Fruit fly (Drosophila melanogaster) whole organism, embryonic: ENCODE results near the gene mRRF2.

Experiments used
- Asciz ChIP-seq: fragments of 200-800 bp; sonication (Bioruptor generic); optimal IDR thresholded peaks from 2 replicates; lab custom pipeline; 2017; ENCODE audit warnings: missing biosample characterization, mild to moderate bottlenecking, missing genetic modification characterization, missing genetic modification reagents
- CG10366 ChIP-seq: fragments of 200-800 bp; sonication (Bioruptor generic); IDR thresholded peaks from 2 replicates; pipeline ENCODE4 v1.3.6; 2022; ENCODE audit warnings: missing biosample characterization, missing genetic modification characterization
- CG10543 ChIP-seq: fragments of 200-800 bp; sonication (Bioruptor generic); optimal IDR thresholded peaks from 3 replicates; lab custom pipeline; 2017; ENCODE audit warnings: missing biosample characterization, mild to moderate bottlenecking, missing genetic modification characterization, moderate library complexity
- CG12391 ChIP-seq: fragments of 200-800 bp; sonication (Bioruptor generic); optimal IDR thresholded peaks from 3 replicates; lab custom pipeline; 2018; ENCODE audit warnings: missing biosample characterization, mild to moderate bottlenecking, missing genetic modification characterization, moderate library complexity
- CG13123 ChIP-seq: fragments of 200-800 bp; sonication (Bioruptor generic); optimal IDR thresholded peaks from 2 replicates; lab custom pipeline; 2016; ENCODE audit warnings: missing biosample characterization, missing genetic modification characterization
- CG14050 ChIP-seq: fragments of 200-800 bp; sonication (Bioruptor generic); IDR thresholded peaks from 3 replicates; pipeline ENCODE4 v1.3.6; 2022; ENCODE audit warnings: missing biosample characterization, missing genetic modification characterization
- CG14710 ChIP-seq: fragments of 200-800 bp; sonication (Bioruptor generic); optimal IDR thresholded peaks from 3 replicates; lab custom pipeline; 2019; ENCODE audit warnings: missing biosample characterization, mild to moderate bottlenecking, missing genetic modification characterization, moderate library complexity
- CG15601 ChIP-seq: fragments of 200-800 bp; sonication (Bioruptor generic); optimal IDR thresholded peaks from 3 replicates; lab custom pipeline; 2019; ENCODE audit warnings: missing biosample characterization, mild to moderate bottlenecking, missing genetic modification characterization, moderate library complexity
- CG16815 ChIP-seq: fragments of 200-800 bp; sonication (Bioruptor generic); optimal IDR thresholded peaks from 3 replicates; lab custom pipeline; 2017; ENCODE audit warnings: missing biosample characterization, mild to moderate bottlenecking, missing genetic modification characterization
- CG2678 ChIP-seq: fragments of 200-800 bp; sonication (Bioruptor generic); optimal IDR thresholded peaks from 3 replicates; lab custom pipeline; 2019; ENCODE audit warnings: missing biosample characterization, mild to moderate bottlenecking, missing genetic modification characterization, moderate library complexity
- CG31224 ChIP-seq: fragments of 200-800 bp; sonication (Bioruptor generic); IDR thresholded peaks from 2 replicates; pipeline ENCODE4 v1.3.6; 2022; ENCODE audit warnings: missing biosample characterization, missing genetic modification characterization
- CG31388 ChIP-seq: fragments of 200-800 bp; sonication (Bioruptor generic); optimal IDR thresholded peaks from 2 replicates; lab custom pipeline; 2016; ENCODE audit warnings: missing biosample characterization, missing genetic modification characterization
- CG3281 ChIP-seq: fragments of 200-800 bp; sonication (Bioruptor generic); optimal IDR thresholded peaks from 3 replicates; lab custom pipeline; 2017; ENCODE audit warnings: missing biosample characterization, mild to moderate bottlenecking, missing genetic modification characterization
- CG33213 ChIP-seq: fragments of 200-800 bp; sonication (Bioruptor generic); optimal IDR thresholded peaks from 3 replicates; lab custom pipeline; 2016; ENCODE audit warnings: missing biosample characterization, missing genetic modification characterization
- CG4328 ChIP-seq: fragments of 200-800 bp; sonication (Bioruptor generic); optimal IDR thresholded peaks from 3 replicates; lab custom pipeline; 2017; ENCODE audit warnings: missing biosample characterization, missing genetic modification reagents, missing genetic modification characterization
- CG6654 ChIP-seq: fragments of 200-800 bp; sonication (Bioruptor generic); optimal IDR thresholded peaks from 2 replicates; lab custom pipeline; 2017; ENCODE audit warnings: missing biosample characterization, mild to moderate bottlenecking, missing genetic modification characterization
- CG7786 ChIP-seq: fragments of 200-800 bp; sonication (Bioruptor generic); optimal IDR thresholded peaks from 2 replicates; lab custom pipeline; 2016; ENCODE audit warnings: missing biosample characterization, missing genetic modification characterization
- CG7963 ChIP-seq: fragments of 200-800 bp; sonication (Bioruptor generic); IDR thresholded peaks from 3 replicates; pipeline ENCODE4 v1.3.6; 2022; ENCODE audit warnings: missing biosample characterization, missing genetic modification characterization; ENCODE audit not compliant: partially characterized antibody
- CG8478 ChIP-seq: fragments of >200 bp; optimal IDR thresholded peaks from 2 replicates; lab custom pipeline; 2018
- CG9876 ChIP-seq: fragments of 200-800 bp; sonication (Bioruptor generic); optimal IDR thresholded peaks from 2 replicates; lab custom pipeline; 2016; ENCODE audit warnings: missing biosample characterization, missing genetic modification characterization
- CG9932 ChIP-seq: fragments of 200-800 bp; sonication (Bioruptor generic); IDR thresholded peaks from 2 replicates; pipeline ENCODE4 v1.3.6; 2022; ENCODE audit warnings: missing biosample characterization, missing genetic modification characterization
- D19A ChIP-seq: fragments of 200-800 bp; optimal IDR thresholded peaks from 3 replicates; lab custom pipeline; 2019; ENCODE audit warnings: missing biosample characterization, mild to moderate bottlenecking, missing genetic modification characterization, moderate library complexity
- Gug ChIP-seq: fragments of 200-800 bp; sonication (Bioruptor generic); IDR thresholded peaks from 4 replicates; pipeline ENCODE4 v1.3.6; 2022; ENCODE audit warnings: missing biosample characterization, missing genetic modification characterization
- Hey ChIP-seq: fragments of 200-800 bp; sonication (Bioruptor generic); optimal IDR thresholded peaks from 3 replicates; lab custom pipeline; 2018; ENCODE audit warnings: missing biosample characterization, mild to moderate bottlenecking, missing genetic modification characterization
- HmgD ChIP-seq: fragments of 200-800 bp; sonication (Bioruptor generic); optimal IDR thresholded peaks from 3 replicates; lab custom pipeline; 2016; ENCODE audit warnings: missing biosample characterization, missing genetic modification characterization
- Hr3 ChIP-seq: fragments of 200-800 bp; sonication (Bioruptor generic); optimal IDR thresholded peaks from 3 replicates; lab custom pipeline; 2016; ENCODE audit warnings: missing biosample characterization, missing genetic modification characterization
- Mes4 ChIP-seq: fragments of 200-800 bp; sonication (Bioruptor generic); optimal IDR thresholded peaks from 2 replicates; lab custom pipeline; 2016; ENCODE audit warnings: missing biosample characterization, missing genetic modification characterization
- NC2α ChIP-seq: fragments of 200-800 bp; sonication (Bioruptor generic); optimal IDR thresholded peaks from 2 replicates; lab custom pipeline; 2016; ENCODE audit warnings: missing biosample characterization, missing genetic modification characterization
- NC2β ChIP-seq: fragments of 200-800 bp; sonication (Bioruptor generic); optimal IDR thresholded peaks from 2 replicates; lab custom pipeline; 2016; ENCODE audit warnings: missing biosample characterization, missing genetic modification characterization
- NK7.1 ChIP-seq: fragments of 200-800 bp; sonication (Bioruptor generic); optimal IDR thresholded peaks from 3 replicates; lab custom pipeline; 2016; ENCODE audit warnings: missing biosample characterization, missing genetic modification characterization
- Six4 ChIP-seq: fragments of 200-800 bp; sonication (Bioruptor generic); optimal IDR thresholded peaks from 2 replicates; lab custom pipeline; 2016; ENCODE audit warnings: missing biosample characterization, missing genetic modification characterization
- Ssrp ChIP-seq: fragments of 200-800 bp; sonication (Bioruptor generic); optimal IDR thresholded peaks from 2 replicates; lab custom pipeline; 2018; ENCODE audit warnings: missing biosample characterization, mild to moderate bottlenecking, missing genetic modification characterization, moderate library complexity
- chif ChIP-seq, 2 experiments: fragments of 200-800 bp; sonication (Bioruptor generic); optimal IDR thresholded peaks; 3 replicates each; lab custom pipeline; 2016; ENCODE audit warnings: missing biosample characterization in 2 of 2, missing genetic modification characterization in 2 of 2
- crp ChIP-seq, 2 experiments: fragments of 200-800 bp; sonication (Bioruptor generic); optimal IDR thresholded peaks; 2 replicates in 1 of 2; 3 replicates in 1 of 2; lab custom pipeline; 2017; ENCODE audit warnings: missing biosample characterization in 2 of 2, missing genetic modification characterization in 2 of 2, mild to moderate bottlenecking in 1 of 2, moderate library complexity in 1 of 2
- da ChIP-seq: fragments of 200-800 bp; sonication (Bioruptor generic); optimal IDR thresholded peaks from 2 replicates; lab custom pipeline; 2016; ENCODE audit warnings: missing biosample characterization, missing genetic modification characterization
- ftz-f1 ChIP-seq: fragments of 200-800 bp; sonication (Bioruptor generic); optimal IDR thresholded peaks from 2 replicates; lab custom pipeline; 2016; ENCODE audit warnings: missing biosample characterization, missing genetic modification characterization
- gce ChIP-seq: fragments of 200-800 bp; sonication (Bioruptor generic); IDR thresholded peaks from 3 replicates; pipeline ENCODE4 v1.3.6; 2022; ENCODE audit warnings: missing biosample characterization, missing genetic modification characterization
- gro ChIP-seq: fragments of 200-800 bp; sonication (Bioruptor generic); optimal IDR thresholded peaks from 2 replicates; lab custom pipeline; 2016; ENCODE audit warnings: missing biosample characterization, missing genetic modification characterization
- gt ChIP-seq: fragments of 200-800 bp; sonication (Bioruptor generic); IDR thresholded peaks from 2 replicates; pipeline ENCODE4 v1.3.6; 2022; ENCODE audit warnings: missing biosample characterization, missing genetic modification characterization
- h ChIP-seq: fragments of >200 bp; optimal IDR thresholded peaks from 2 replicates; lab custom pipeline; 2017
- mirr ChIP-seq: fragments of 200-800 bp; sonication (Bioruptor generic); optimal IDR thresholded peaks from 3 replicates; lab custom pipeline; 2018; ENCODE audit warnings: missing biosample characterization, mild to moderate bottlenecking, missing genetic modification characterization
- nerfin-1 ChIP-seq: fragments of 200-800 bp; sonication (Bioruptor generic); optimal IDR thresholded peaks from 3 replicates; lab custom pipeline; 2019; ENCODE audit warnings: missing biosample characterization, mild to moderate bottlenecking, missing genetic modification characterization, moderate library complexity
- pros ChIP-seq: fragments of 200-800 bp; sonication (Bioruptor generic); optimal IDR thresholded peaks from 3 replicates; lab custom pipeline; 2019; ENCODE audit warnings: missing biosample characterization, mild to moderate bottlenecking, missing genetic modification characterization, moderate library complexity
- psq ChIP-seq: fragments of 200-800 bp; sonication (Bioruptor generic); optimal IDR thresholded peaks from 2 replicates; lab custom pipeline; 2017; ENCODE audit warnings: missing biosample characterization, missing genetic modification characterization
- repo ChIP-seq: fragments of 200-800 bp; sonication (Bioruptor generic); optimal IDR thresholded peaks from 2 replicates; lab custom pipeline; 2016; ENCODE audit warnings: missing biosample characterization, missing genetic modification characterization
- row ChIP-seq: fragments of 200-800 bp; sonication (Bioruptor generic); IDR thresholded peaks from 3 replicates; pipeline ENCODE4 v1.3.6; 2022; ENCODE audit warnings: missing biosample characterization, missing genetic modification characterization
- schlank ChIP-seq: fragments of 200-800 bp; sonication (Bioruptor generic); optimal IDR thresholded peaks from 2 replicates; lab custom pipeline; 2018; ENCODE audit warnings: missing biosample characterization, mild to moderate bottlenecking, missing genetic modification characterization
- shn ChIP-seq: fragments of 200-800 bp; sonication (Bioruptor generic); optimal IDR thresholded peaks from 3 replicates; lab custom pipeline; 2016; ENCODE audit warnings: missing biosample characterization, missing genetic modification characterization
- sob ChIP-seq: fragments of 200-800 bp; sonication (Bioruptor generic); IDR thresholded peaks from 2 replicates; pipeline ENCODE4 v1.3.6; 2022; ENCODE audit warnings: missing biosample characterization, missing genetic modification characterization
- tap ChIP-seq: fragments of 200-800 bp; optimal IDR thresholded peaks from 3 replicates; lab custom pipeline; 2019; ENCODE audit warnings: missing biosample characterization, mild to moderate bottlenecking, missing genetic modification characterization, moderate library complexity
- wor ChIP-seq: fragments of 200-800 bp; sonication (Bioruptor generic); IDR thresholded peaks from 2 replicates; pipeline ENCODE4 v1.3.6; 2022; ENCODE audit warnings: missing biosample characterization, missing genetic modification characterization

The mRRF2 gene

DNA sequence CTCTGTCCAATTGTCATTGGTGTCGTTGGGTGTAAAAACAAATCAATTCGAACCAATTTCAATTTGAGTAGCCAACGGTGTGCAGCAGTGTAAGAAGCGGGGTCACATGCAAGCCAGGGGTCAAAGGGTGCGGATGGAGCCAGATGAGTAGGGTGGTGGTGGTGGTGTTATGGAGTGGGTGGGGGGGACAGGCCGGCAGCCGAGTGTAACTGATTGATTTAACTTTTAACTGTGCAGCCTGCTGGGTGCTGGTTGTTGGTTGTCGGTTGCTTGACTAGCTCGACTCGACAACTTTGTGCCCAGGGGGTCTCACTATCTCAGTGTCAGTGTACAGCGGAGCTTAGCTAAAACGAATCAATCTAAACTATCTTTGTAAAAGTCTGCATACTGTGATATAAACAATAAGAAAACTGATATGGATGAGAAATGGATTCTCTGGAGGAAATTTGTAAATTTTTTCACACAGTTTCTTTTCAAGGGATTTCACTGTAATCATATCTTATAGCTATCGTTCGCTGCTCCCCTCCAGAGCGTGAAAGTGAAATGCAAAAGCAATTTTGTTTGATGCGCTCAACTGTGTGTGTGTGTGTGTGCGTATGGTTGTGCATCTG lies 16.0 kb upstream of the mRRF2 start (continued):
- TF ChIP-seq CG9876 (peak; percentile 31), NC2β (GFP tag; lab: Kevin White, UChicago) (peak; percentile 62), CG16815 (GFP tag; lab: Kevin White, UChicago) (no peak), ftz-f1 (GFP tag; lab: Kevin White, UChicago) (no peak), CG14050 (GFP tag; lab: Robert Waterston, UW) (peak; percentile 57; the same call in 2 of the 3 replicates), Asciz (no peak), da (no peak), pros (GFP tag; lab: Kevin White, UChicago) (no peak), shn (GFP tag; lab: Kevin White, UChicago) (peak; percentile 35), HmgD (no peak), CG10366 (GFP tag; lab: Robert Waterston, UW) (peak; percentile 75), CG14710 (tag; lab: Kevin White, UChicago) (peak; percentile 50), Ssrp (tag; lab: Kevin White, UChicago) (peak; percentile 69), gro (GFP tag; lab: Kevin White, UChicago) (no peak), sob (peak; percentile 70), NK7.1 (peak; percentile 12), Hey (tag; lab: Kevin White, UChicago) (no peak), CG12391 (tag; lab: Kevin White, UChicago) (peak; percentile 76), nerfin-1 (tag; lab: Kevin White, UChicago) (no peak), crp (GFP tag; optimal IDR thresholded peaks at IDR 0.05; lab: Kevin White, UChicago) (peak in 1 of 2 experiments; percentile 17), psq (GFP tag; lab: Kevin White, UChicago) (no peak), h (no peak), CG13123 (GFP tag; lab: Kevin White, UChicago) (no peak), CG2678 (tag; lab: Kevin White, UChicago) (peak; percentile 79), Mes4 (GFP tag; lab: Kevin White, UChicago) (peak; percentile 54), schlank (tag; lab: Kevin White, UChicago) (no peak), wor (GFP tag; lab: Robert Waterston, UW) (peak; percentile 69; the same call in 1 of the 2 replicates), CG10543 (GFP tag; lab: Kevin White, UChicago) (no peak), CG7963 (GFP tag; lab: Robert Waterston, UW) (no peak), CG33213 (GFP tag; lab: Kevin White, UChicago) (peak; percentile 6), Six4 (GFP tag; lab: Kevin White, UChicago) (peak; percentile 56), D19A (tag; lab: Kevin White, UChicago) (no peak), CG6654 (GFP tag; lab: Kevin White, UChicago) (no peak), CG15601 (tag; lab: Kevin White, UChicago) (no peak), mirr (GFP tag; lab: Kevin White, UChicago) (no peak), chif (GFP tag; optimal IDR thresholded peaks at IDR 0.05; lab: Kevin White, UChicago) (peak; percentile 56 to 76), CG3281 (GFP tag; lab: Kevin White, UChicago) (no peak), gt (GFP tag; lab: Robert Waterston, UW) (peak; percentile 31; the same call in 1 of the 2 replicates), NC2α (GFP tag; lab: Kevin White, UChicago) (no peak), CG31388 (GFP tag; lab: Kevin White, UChicago) (peak; percentile 20), row (peak; percentile 82), gce (GFP tag; lab: Robert Waterston, UW) (peak; percentile 82; the same call in 2 of the 3 replicates), Hr3 (GFP tag; lab: Kevin White, UChicago) (peak; percentile 52), CG9932 (GFP tag; lab: Robert Waterston, UW) (peak; percentile 34; the same call in 1 of the 2 replicates), Gug (peak; percentile 65; the same call in 3 of the 4 replicates), CG8478 (lab: Kevin White, UChicago) (no peak), tap (tag; lab: Kevin White, UChicago) (no peak), CG7786 (GFP tag; lab: Kevin White, UChicago) (peak; percentile 46), CG4328 (GFP tag; lab: Kevin White, UChicago) (no peak), CG31224 (peak; percentile 41; the same call in 1 of the 2 replicates), repo (GFP tag; lab: Kevin White, UChicago) (peak; percentile 36)
